Fruit fly (Drosophila melanogaster): Measurements from ENCODE around the gene Cpr97Eb.
A peak's percentile ranks its signal among the peaks of the same experiment; 100 is the strongest.

Gene Cpr97Eb

dm6 chr3R:27105439-27105838, 14.5 kb upstream of the Cpr97Eb start:
- TF ChIP-seq Hr96 (GFP tag; optimal IDR thresholded peaks at IDR 0.05) (no peak), CG5204 (GFP tag; optimal IDR thresholded peaks at IDR 0.05) (no peak), CG1620 (GFP tag; optimal IDR thresholded peaks at IDR 0.05) (no peak), CG11617 (GFP tag; optimal IDR thresholded peaks at IDR 0.05) (no peak), Mnt (GFP tag; optimal IDR thresholded peaks at IDR 0.05) (no peak), CG7045 (GFP tag; optimal IDR thresholded peaks at IDR 0.05) (no peak), Clk (GFP tag; optimal IDR thresholded peaks at IDR 0.05) (no peak)

dm6 chr3R:27100930-27101329, 10.0 kb upstream of the Cpr97Eb start, which contains the start of gene Jhbp11:
Gene Jhbp11, plus strand, starts transcription at chr3R:27101230.
- TF ChIP-seq CG14711 (tag; optimal IDR thresholded peaks at IDR 0.05) (peak; percentile 6), Clk (GFP tag; optimal IDR thresholded peaks at IDR 0.05) (no peak)

dm6 chr3R:27099579-27099978, 8.6 kb upstream of the Cpr97Eb start, which contains the start of gene eater:
Gene eater, minus strand, starts transcription at chr3R:27099679.
- no peak for TF ChIP-seq kay (GFP tag; ENCODE audit: borderline replicate concordance)
- no peak for TF ChIP-seq bab1 (GFP tag; optimal IDR thresholded peaks at IDR 0.05)
- TF ChIP-seq CG12768 (GFP tag; optimal IDR thresholded peaks at IDR 0.05): no peak
- TF ChIP-seq CG1620 (GFP tag; optimal IDR thresholded peaks at IDR 0.05): no peak
- TF ChIP-seq Crg-1 (GFP tag; optimal IDR thresholded peaks at IDR 0.05): no peak
- no peak for TF ChIP-seq CG14711 (tag; optimal IDR thresholded peaks at IDR 0.05)
- TF ChIP-seq CG11617 (GFP tag; optimal IDR thresholded peaks at IDR 0.05): no peak
- TF ChIP-seq pad (GFP tag; optimal IDR thresholded peaks at IDR 0.05): no peak
- TF ChIP-seq Hr96 (GFP tag; optimal IDR thresholded peaks at IDR 0.05): no peak
- no peak for TF ChIP-seq ovo (GFP tag; optimal IDR thresholded peaks at IDR 0.05)
- TF ChIP-seq Mnt (GFP tag; optimal IDR thresholded peaks at IDR 0.05): no peak
- TF ChIP-seq Clk (GFP tag; optimal IDR thresholded peaks at IDR 0.05): no peak
- no peak for TF ChIP-seq tj (GFP tag; optimal IDR thresholded peaks at IDR 0.05)
- TF ChIP-seq CG7101 (tag; optimal IDR thresholded peaks at IDR 0.05): no peak
- TF ChIP-seq CG5204 (GFP tag; optimal IDR thresholded peaks at IDR 0.05): no peak

- TF ChIP-seq CG7045 (GFP tag; optimal IDR thresholded peaks at IDR 0.05) (no peak), CG11617 (GFP tag; optimal IDR thresholded peaks at IDR 0.05) (no peak), tj (GFP tag; optimal IDR thresholded peaks at IDR 0.05) (no peak)
Measured at dm6 chr3R:27098638-27099037, 7.7 kb upstream of the Cpr97Eb start.

dm6 chr3R:27094233-27094632, 3.3 kb upstream of the Cpr97Eb start, which contains the start of gene CG14259:
Gene CG14259, plus strand, starts transcription at chr3R:27094533.
- TF ChIP-seq cnc (optimal IDR thresholded peaks at IDR 0.05) (no peak), Hr96 (GFP tag; optimal IDR thresholded peaks at IDR 0.05) (no peak), Mnt (GFP tag; optimal IDR thresholded peaks at IDR 0.05) (no peak)

- TF ChIP-seq kay (GFP tag; ENCODE audit: borderline replicate concordance): no peak
- no peak for TF ChIP-seq CG1620 (GFP tag; optimal IDR thresholded peaks at IDR 0.05)
- TF ChIP-seq Clk (GFP tag; optimal IDR thresholded peaks at IDR 0.05): no peak
- TF ChIP-seq CG11617 (GFP tag; optimal IDR thresholded peaks at IDR 0.05): no peak
- TF ChIP-seq CG33017 (tag; optimal IDR thresholded peaks at IDR 0.05): no peak
- TF ChIP-seq CG14711 (tag; optimal IDR thresholded peaks at IDR 0.05): no peak
- no peak for TF ChIP-seq toe (GFP tag; optimal IDR thresholded peaks at IDR 0.05)
- TF ChIP-seq cnc (optimal IDR thresholded peaks at IDR 0.05): no peak
- TF ChIP-seq CG7045 (GFP tag; optimal IDR thresholded peaks at IDR 0.05): no peak
- no peak for TF ChIP-seq ovo (GFP tag; optimal IDR thresholded peaks at IDR 0.05)
- no peak for TF ChIP-seq Crg-1 (GFP tag; optimal IDR thresholded peaks at IDR 0.05)
- TF ChIP-seq Hr96 (GFP tag; optimal IDR thresholded peaks at IDR 0.05): no peak
- TF ChIP-seq CG7101 (tag; optimal IDR thresholded peaks at IDR 0.05): no peak
- no peak for TF ChIP-seq CG12768 (GFP tag; optimal IDR thresholded peaks at IDR 0.05)
- TF ChIP-seq Mnt (GFP tag; optimal IDR thresholded peaks at IDR 0.05): no peak
- TF ChIP-seq bab1 (GFP tag; optimal IDR thresholded peaks at IDR 0.05): no peak
- TF ChIP-seq CG5204 (GFP tag; optimal IDR thresholded peaks at IDR 0.05): no peak
Measured at dm6 chr3R:27092843-27093242, 1.9 kb upstream of the Cpr97Eb start, which contains the start of gene CG14258. Gene CG14258, plus strand, starts transcription at chr3R:27093143.

- no peak for TF ChIP-seq tj (GFP tag; optimal IDR thresholded peaks at IDR 0.05)
- no peak for TF ChIP-seq Mnt (GFP tag; optimal IDR thresholded peaks at IDR 0.05)
- TF ChIP-seq CG1620 (GFP tag; optimal IDR thresholded peaks at IDR 0.05): no peak
- TF ChIP-seq CG14711 (tag; optimal IDR thresholded peaks at IDR 0.05): no peak
- TF ChIP-seq bab1 (GFP tag; optimal IDR thresholded peaks at IDR 0.05): no peak
- TF ChIP-seq CG7045 (GFP tag; optimal IDR thresholded peaks at IDR 0.05): no peak
- no peak for TF ChIP-seq Crg-1 (GFP tag; optimal IDR thresholded peaks at IDR 0.05)
- TF ChIP-seq toe (GFP tag; optimal IDR thresholded peaks at IDR 0.05): no peak
- no peak for TF ChIP-seq pad (GFP tag; optimal IDR thresholded peaks at IDR 0.05)
- TF ChIP-seq CG12768 (GFP tag; optimal IDR thresholded peaks at IDR 0.05): no peak
- no peak for TF ChIP-seq cnc (optimal IDR thresholded peaks at IDR 0.05)
- no peak for TF ChIP-seq CG11617 (GFP tag; optimal IDR thresholded peaks at IDR 0.05)
- no peak for TF ChIP-seq CG33017 (tag; optimal IDR thresholded peaks at IDR 0.05)
- no peak for TF ChIP-seq ovo (GFP tag; optimal IDR thresholded peaks at IDR 0.05)
- no peak for TF ChIP-seq Clk (GFP tag; optimal IDR thresholded peaks at IDR 0.05)
Measured at dm6 chr3R:27092263-27092662, 1.3 kb upstream of the Cpr97Eb start.

- no peak for TF ChIP-seq cnc (optimal IDR thresholded peaks at IDR 0.05)
- TF ChIP-seq CG7101 (tag; optimal IDR thresholded peaks at IDR 0.05): no peak
- TF ChIP-seq bab1 (GFP tag; optimal IDR thresholded peaks at IDR 0.05): no peak
- TF ChIP-seq CG12768 (GFP tag; optimal IDR thresholded peaks at IDR 0.05): no peak
- no peak for TF ChIP-seq CG1620 (GFP tag; optimal IDR thresholded peaks at IDR 0.05)
- no peak for TF ChIP-seq Clk (GFP tag; optimal IDR thresholded peaks at IDR 0.05)
- TF ChIP-seq CG33017 (tag; optimal IDR thresholded peaks at IDR 0.05): no peak
- no peak for TF ChIP-seq ovo (GFP tag; optimal IDR thresholded peaks at IDR 0.05)
Measured at dm6 chr3R:27087549-27087948, 3.4 kb downstream of the Cpr97Eb start, which contains the start of gene Cpr97Ea. Gene Cpr97Ea, minus strand, starts transcription at chr3R:27087778.
